Worm (Caenorhabditis elegans) whole organism, L4 larva: Measurements from ENCODE around the gene srx-46.
A peak's percentile ranks its signal among the peaks of the same experiment; 100 is the strongest.

ENCODE experiments used
- D1046.2 ChIP-seq: fragments of 200-800 bp; sonication (Bioruptor generic); IDR thresholded peaks from 2 replicates; pipeline ENCODE4 v1.3.6; 2022; ENCODE audit warnings: missing genetic modification characterization, missing compliant biosample characterization
- F10B5.3 ChIP-seq: sonication (generic microtip); optimal IDR thresholded peaks from 2 replicates; lab custom pipeline; 2016; ENCODE audit warnings: mild to moderate bottlenecking, missing genetic modification characterization, missing compliant biosample characterization
- F37D6.2 ChIP-seq: sonication (generic microtip); optimal IDR thresholded peaks from 2 replicates; lab custom pipeline; 2016; ENCODE audit warnings: mild to moderate bottlenecking, missing genetic modification characterization, missing compliant biosample characterization
- R02D3.7 ChIP-seq: fragments of 150-350 bp; sonication (generic microtip); optimal IDR thresholded peaks from 3 replicates; lab custom pipeline; 2014; ENCODE audit warnings: missing biosample characterization, missing genetic modification characterization
- T20F7.1 ChIP-seq: fragments of 200-800 bp; sonication (Bioruptor generic); optimal IDR thresholded peaks from 2 replicates; lab custom pipeline; 2018; ENCODE audit warnings: mild to moderate bottlenecking, missing genetic modification characterization, missing compliant biosample characterization
- Y48G9A.11 ChIP-seq: fragments of 200-800 bp; sonication (Bioruptor generic); IDR thresholded peaks from 2 replicates; pipeline ENCODE4 v1.3.6; 2022; ENCODE audit warnings: missing genetic modification reagents, missing genetic modification characterization, missing compliant biosample characterization
- ZK337.2 ChIP-seq: fragments of 200-800 bp; sonication (Bioruptor generic); IDR thresholded peaks from 2 replicates; pipeline ENCODE4 v1.3.6; 2022; ENCODE audit warnings: missing genetic modification reagents, missing genetic modification characterization, missing compliant biosample characterization
- aly-2 ChIP-seq: sonication (generic microtip); optimal IDR thresholded peaks from 2 replicates; lab custom pipeline; 2018; ENCODE audit warnings: missing biosample characterization, missing genetic modification characterization
- ama-1 ChIP-seq: fragments of 150-350 bp; optimal IDR thresholded peaks from 2 replicates; lab custom pipeline; 2014; ENCODE audit warnings: inconsistent platforms, mixed read lengths
- ceh-32 ChIP-seq: sonication (generic microtip); optimal IDR thresholded peaks from 2 replicates; lab custom pipeline; 2016; ENCODE audit warnings: mild to moderate bottlenecking, missing genetic modification characterization, missing compliant biosample characterization; ENCODE audit not compliant: poor library complexity
- ceh-62 ChIP-seq: sonication (generic microtip); optimal IDR thresholded peaks from 2 replicates; lab custom pipeline; 2017; ENCODE audit warnings: missing biosample characterization, missing genetic modification characterization
- ceh-82 ChIP-seq: sonication (generic microtip); optimal IDR thresholded peaks from 2 replicates; lab custom pipeline; 2017; ENCODE audit warnings: missing biosample characterization, missing genetic modification characterization
- ces-1 ChIP-seq: fragments of 150-350 bp; sonication (generic microtip); optimal IDR thresholded peaks from 4 replicates; lab custom pipeline; 2014; ENCODE audit warnings: missing biosample characterization, missing genetic modification reagents, missing genetic modification characterization
- cey-2 ChIP-seq: sonication (generic microtip); optimal IDR thresholded peaks from 3 replicates; lab custom pipeline; 2017; ENCODE audit warnings: missing genetic modification characterization, mild to moderate bottlenecking, missing compliant biosample characterization, antibody characterized with exemption, borderline replicate concordance; ENCODE audit not compliant: insufficient read depth
- daf-12 ChIP-seq: fragments of 150-350 bp; optimal IDR thresholded peaks from 2 replicates; lab custom pipeline; 2014; ENCODE audit warnings: missing biosample characterization, missing genetic modification reagents, missing genetic modification characterization
- daf-16 ChIP-seq, 3 experiments: sonication (generic microtip); optimal IDR thresholded peaks; 2 replicates each; lab custom pipeline; 2016 to 2017; ENCODE audit warnings: missing genetic modification characterization in 3 of 3, missing genetic modification reagents in 3 of 3, mild to moderate bottlenecking in 2 of 3, missing compliant biosample characterization in 2 of 3, missing biosample characterization in 1 of 3, moderate library complexity in 1 of 3
- daf-8 ChIP-seq: fragments of 200-800 bp; sonication (Bioruptor generic); IDR thresholded peaks from 2 replicates; pipeline ENCODE4 v1.3.6; 2022; ENCODE audit warnings: missing genetic modification characterization, missing compliant biosample characterization
- dmd-8 ChIP-seq: fragments of 200-800 bp; sonication (Bioruptor generic); IDR thresholded peaks from 2 replicates; pipeline ENCODE4 v1.3.6; 2022; ENCODE audit warnings: missing genetic modification characterization, missing compliant biosample characterization
- dmd-9 ChIP-seq: fragments of 200-800 bp; sonication (Bioruptor generic); IDR thresholded peaks from 2 replicates; pipeline ENCODE4 v1.3.6; 2022; ENCODE audit warnings: missing genetic modification reagents, missing genetic modification characterization, missing compliant biosample characterization
- dpl-1 ChIP-seq: fragments of 150-350 bp; optimal IDR thresholded peaks from 2 replicates; lab custom pipeline; 2014; ENCODE audit warnings: missing biosample characterization, missing genetic modification reagents, missing genetic modification characterization
- fkh-10 ChIP-seq: fragments of 150-350 bp; optimal IDR thresholded peaks from 2 replicates; lab custom pipeline; 2014; ENCODE audit warnings: missing biosample characterization, missing genetic modification reagents, missing genetic modification characterization
- fos-1 ChIP-seq: fragments of 150-350 bp; optimal IDR thresholded peaks from 2 replicates; lab custom pipeline; 2014; ENCODE audit warnings: missing biosample characterization, missing genetic modification characterization
- gei-8 ChIP-seq: fragments of 200-800 bp; sonication (Bioruptor generic); optimal IDR thresholded peaks from 2 replicates; lab custom pipeline; 2018; ENCODE audit warnings: mild to moderate bottlenecking, missing genetic modification characterization, missing compliant biosample characterization
- hlh-30 ChIP-seq: sonication (generic microtip); optimal IDR thresholded peaks from 2 replicates; lab custom pipeline; 2017; ENCODE audit warnings: antibody characterized with exemption, mild to moderate bottlenecking, missing genetic modification characterization, missing compliant biosample characterization; ENCODE audit not compliant: insufficient read depth
- lin-1 ChIP-seq: fragments of 200-800 bp; sonication (Bioruptor generic); IDR thresholded peaks from 2 replicates; pipeline ENCODE4 v1.3.6; 2022; ENCODE audit warnings: missing genetic modification reagents, missing genetic modification characterization, missing compliant biosample characterization
- lin-13 ChIP-seq: fragments of 150-350 bp; optimal IDR thresholded peaks from 2 replicates; lab custom pipeline; 2014; ENCODE audit warnings: missing biosample characterization, missing genetic modification reagents, missing genetic modification characterization
- lir-3 ChIP-seq: sonication (generic microtip); optimal IDR thresholded peaks from 2 replicates; lab custom pipeline; 2016; ENCODE audit warnings: mild to moderate bottlenecking, missing genetic modification characterization, missing compliant biosample characterization
- madf-5 ChIP-seq, 2 experiments: fragments of 200-800 bp; sonication (Bioruptor generic); IDR thresholded peaks; 2 replicates each; pipeline ENCODE4 v1.3.6; 2022; ENCODE audit warnings: missing compliant biosample characterization in 2 of 2, missing genetic modification characterization in 2 of 2
- mdt-29 ChIP-seq: fragments of 200-800 bp; sonication (Bioruptor generic); IDR thresholded peaks from 2 replicates; pipeline ENCODE4 v1.3.6; 2022; ENCODE audit warnings: missing genetic modification reagents, missing genetic modification characterization, missing compliant biosample characterization
- mxl-2 ChIP-seq: fragments of 200-800 bp; sonication (Bioruptor generic); conservative IDR thresholded peaks from 2 replicates; pipeline ENCODE4 v1.3.6; 2022; ENCODE audit warnings: missing genetic modification reagents, missing genetic modification characterization, missing compliant biosample characterization
- nhr-102 ChIP-seq: sonication (generic microtip); optimal IDR thresholded peaks from 2 replicates; lab custom pipeline; 2016; ENCODE audit warnings: mild to moderate bottlenecking, missing genetic modification characterization, moderate library complexity, missing compliant biosample characterization
- nhr-11 ChIP-seq: fragments of 150-350 bp; optimal IDR thresholded peaks from 2 replicates; lab custom pipeline; 2014; ENCODE audit warnings: missing biosample characterization, missing genetic modification characterization
- nhr-111 ChIP-seq: fragments of 200-800 bp; sonication (Bioruptor generic); optimal IDR thresholded peaks from 2 replicates; lab custom pipeline; 2018; ENCODE audit warnings: mild to moderate bottlenecking, missing genetic modification characterization, missing compliant biosample characterization
- nhr-237 ChIP-seq: sonication (generic microtip); optimal IDR thresholded peaks from 2 replicates; lab custom pipeline; 2017; ENCODE audit warnings: missing biosample characterization, missing genetic modification characterization
- nhr-25 ChIP-seq: sonication (generic microtip); optimal IDR thresholded peaks from 2 replicates; lab custom pipeline; 2017; ENCODE audit warnings: missing genetic modification characterization, mild to moderate bottlenecking, missing compliant biosample characterization, antibody characterized with exemption, moderate library complexity, borderline replicate concordance; ENCODE audit not compliant: insufficient read depth
- nhr-28 ChIP-seq: fragments of 150-350 bp; optimal IDR thresholded peaks from 2 replicates; lab custom pipeline; 2014; ENCODE audit warnings: missing biosample characterization, missing genetic modification characterization
- pha-4 ChIP-seq, 2 experiments: fragments of 150-350 bp in 1 of 2; fragments of 200-800 bp in 1 of 2; sonication (Bioruptor generic) in 1 of 2; IDR thresholded peaks in 1 of 2; optimal IDR thresholded peaks in 1 of 2; 2 replicates each; pipeline versions ENCODE4 v1.3.6 to Lab custom; 2014 to 2022; ENCODE audit warnings: missing genetic modification characterization in 2 of 2, missing genetic modification reagents in 2 of 2, missing biosample characterization in 1 of 2, missing compliant biosample characterization in 1 of 2
- spr-3 ChIP-seq: fragments of 200-800 bp; sonication (Bioruptor generic); optimal IDR thresholded peaks from 2 replicates; lab custom pipeline; 2018; ENCODE audit warnings: mild to moderate bottlenecking, missing genetic modification characterization, missing compliant biosample characterization
- ztf-11 ChIP-seq: fragments of 150-350 bp; optimal IDR thresholded peaks from 2 replicates; lab custom pipeline; 2014; ENCODE audit warnings: missing biosample characterization, missing genetic modification characterization

Gene srx-46

DNA sequence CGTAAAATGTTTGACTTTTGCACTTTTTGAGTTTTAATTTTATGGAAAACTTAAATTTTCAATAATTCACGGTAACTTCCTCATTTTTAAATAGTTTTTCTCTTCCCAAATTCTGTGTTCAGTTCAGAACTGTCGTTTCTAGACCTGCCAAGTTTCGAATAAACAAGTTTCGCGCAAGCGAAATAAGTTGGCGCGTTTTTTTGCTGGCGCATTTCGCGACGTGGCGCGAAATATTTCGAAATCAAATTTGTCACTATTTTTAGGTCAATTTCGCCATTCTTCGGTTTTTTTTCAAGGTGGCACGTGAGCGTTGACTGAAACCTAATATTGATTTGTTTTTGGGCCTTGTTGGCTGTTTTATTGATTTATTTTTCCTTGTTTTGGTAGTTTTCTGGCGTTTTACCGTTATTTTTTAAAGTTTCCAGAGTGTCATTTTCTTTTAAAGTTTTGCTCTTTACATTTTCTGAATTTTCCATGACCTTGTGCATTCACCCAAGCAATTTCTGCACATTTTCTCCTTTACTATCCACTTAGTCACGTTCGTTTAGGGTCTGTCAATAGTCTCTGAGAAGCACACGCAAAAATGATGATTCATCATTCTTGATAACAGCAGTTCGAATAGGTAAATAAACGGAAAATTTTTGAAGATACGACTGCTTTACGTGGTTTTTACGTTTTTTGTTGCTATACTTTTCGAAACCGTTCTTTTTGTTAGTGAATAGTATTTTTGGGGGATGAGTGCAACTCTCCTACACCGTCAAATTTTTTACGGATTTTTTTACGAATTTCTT lies 29.7 kb downstream of the srx-46 start (continued):
- TF ChIP-seq nhr-25: no peak
- TF ChIP-seq lir-3 (tag; lab: Kevin White, UChicago): no peak
- TF ChIP-seq ceh-32 (tag; lab: Kevin White, UChicago): no peak
- TF ChIP-seq spr-3 (GFP tag; lab: Kevin White, UChicago): no peak
- TF ChIP-seq ztf-11 (tag; lab: Kevin White, UChicago): no peak
- TF ChIP-seq daf-16 (GFP tag; optimal IDR thresholded peaks at IDR 0.05; lab: Kevin White, UChicago): no peak
- TF ChIP-seq daf-16 (tag; optimal IDR thresholded peaks at IDR 0.05; lab: Kevin White, UChicago): peak; percentile 60
- TF ChIP-seq F10B5.3 (tag; lab: Kevin White, UChicago): no peak
- TF ChIP-seq nhr-102 (tag; lab: Kevin White, UChicago): no peak
- no peak for TF ChIP-seq D1046.2 (GFP tag; lab: Robert Waterston, UW)
- TF ChIP-seq R02D3.7 (tag; lab: Kevin White, UChicago): no peak
- TF ChIP-seq lin-1: no peak
- no peak for TF ChIP-seq aly-2 (tag; lab: Kevin White, UChicago)
- peak; percentile 86 for TF ChIP-seq Y48G9A.11 (GFP tag; lab: Robert Waterston, UW)
- TF ChIP-seq fkh-10 (GFP tag; lab: Kevin White, UChicago): no peak
- no peak for TF ChIP-seq ceh-82 (tag; lab: Kevin White, UChicago)
- TF ChIP-seq mdt-29 (GFP tag; lab: Robert Waterston, UW): peak; percentile 47; the same call in 1 of the 2 replicates
- TF ChIP-seq daf-12 (tag; lab: Kevin White, UChicago): no peak
- TF ChIP-seq T20F7.1 (GFP tag; lab: Kevin White, UChicago): no peak
- no peak for TF ChIP-seq gei-8 (GFP tag; lab: Kevin White, UChicago)
- TF ChIP-seq hlh-30 (tag; lab: Kevin White, UChicago): peak; percentile 28
- TF ChIP-seq ceh-62 (tag; lab: Kevin White, UChicago): no peak
- TF ChIP-seq ces-1 (GFP tag; lab: Kevin White, UChicago): no peak
- TF ChIP-seq dpl-1 (GFP tag; lab: Kevin White, UChicago): peak; percentile 4
- no peak for TF ChIP-seq madf-5 (GFP tag; IDR thresholded peaks at IDR 0.05; lab: Robert Waterston, UW)
- TF ChIP-seq F37D6.2 (tag; lab: Kevin White, UChicago): no peak
- TF ChIP-seq mxl-2 (GFP tag; lab: Robert Waterston, UW): no peak
- TF ChIP-seq nhr-28: peak; percentile 8
- TF ChIP-seq nhr-237: no peak

DNA sequence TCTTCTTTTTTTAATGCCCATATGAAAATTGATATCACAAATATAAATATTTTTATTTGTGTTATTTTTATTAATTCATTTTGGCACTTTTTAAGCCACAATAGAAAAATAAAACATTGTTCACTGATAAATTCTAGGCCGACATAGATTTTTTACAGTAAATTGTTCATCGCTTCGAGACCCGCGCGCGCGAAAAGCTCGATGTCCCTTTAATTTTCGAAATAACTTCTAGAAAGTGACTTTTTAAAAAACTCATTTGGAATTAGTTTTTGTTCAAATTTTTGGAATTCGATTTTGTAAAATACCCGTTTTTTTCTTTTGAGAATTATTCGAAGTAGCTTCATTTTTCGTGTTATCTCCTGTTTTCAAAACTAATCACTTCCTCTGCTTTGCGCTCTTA lies 31.3 kb downstream of the srx-46 start:
- TF ChIP-seq daf-8 (GFP tag; lab: Robert Waterston, UW) (no peak), ZK337.2 (GFP tag; lab: Robert Waterston, UW) (no peak), dmd-8 (GFP tag; lab: Robert Waterston, UW) (no peak), pha-4 (GFP tag; IDR thresholded peaks at IDR 0.05; lab: Robert Waterston, UW) (no peak), pha-4 (tag; optimal IDR thresholded peaks at IDR 0.05; lab: Kevin White, UChicago) (no peak), lin-13 (no peak), mdt-29 (GFP tag; lab: Robert Waterston, UW) (no peak), fos-1 (no peak), dpl-1 (GFP tag; lab: Kevin White, UChicago) (no peak), daf-16 (GFP tag; optimal IDR thresholded peaks at IDR 0.05; lab: Kevin White, UChicago) (no peak), daf-16 (tag; optimal IDR thresholded peaks at IDR 0.05; lab: Kevin White, UChicago) (no peak), ceh-82 (tag; lab: Kevin White, UChicago) (no peak), nhr-111 (no peak), cey-2 (no peak), ces-1 (GFP tag; lab: Kevin White, UChicago) (no peak), dmd-9 (no peak), lin-1 (no peak), ama-1 (no peak), nhr-11 (tag; lab: Kevin White, UChicago) (no peak)
